Worm (Caenorhabditis elegans): ENCODE data around the gene nlp-68.

DNA sequence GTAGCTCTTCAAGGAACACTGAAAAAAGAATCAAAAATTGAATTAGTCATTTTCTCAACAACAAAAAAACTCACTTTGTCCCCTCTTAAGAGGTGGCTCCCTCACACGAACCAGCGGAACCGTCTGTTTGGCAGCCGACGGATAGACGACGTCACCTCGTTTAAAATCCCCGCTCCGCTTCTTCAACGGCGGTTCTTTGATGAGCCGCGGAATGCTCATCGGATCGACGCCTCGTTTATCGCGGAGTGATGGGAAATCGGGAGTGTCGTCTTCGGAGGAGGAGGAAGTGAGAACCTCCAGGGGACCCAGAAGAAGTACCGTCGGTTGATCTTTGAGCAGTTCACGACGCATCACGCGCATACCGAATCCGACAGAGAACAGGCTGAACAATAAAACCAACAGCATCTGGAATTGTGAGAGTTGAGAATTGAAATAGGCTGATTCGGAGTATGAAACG, at the start of gene nlp-68:
- TF ChIP-seq madf-10 (tag; optimal IDR thresholded peaks at IDR 0.05) (no peak), somi-1 (GFP tag; optimal IDR thresholded peaks at IDR 0.05) (no peak), bed-2 (GFP tag; IDR thresholded peaks at IDR 0.05) (no peak), F57A8.1 (GFP tag; optimal IDR thresholded peaks at IDR 0.05) (no peak), sea-2 (GFP tag; IDR thresholded peaks at IDR 0.05) (no peak), egl-44 (GFP tag; IDR thresholded peaks at IDR 0.05) (no peak), snpc-4 (GFP tag; optimal IDR thresholded peaks at IDR 0.05) (no peak), snpc-4 (tag; optimal IDR thresholded peaks at IDR 0.05) (no peak), pha-4 (tag; optimal IDR thresholded peaks at IDR 0.05) (no peak)
